Worm (Caenorhabditis elegans): ENCODE data around the gene magi-1.

Gene magi-1

DNA sequence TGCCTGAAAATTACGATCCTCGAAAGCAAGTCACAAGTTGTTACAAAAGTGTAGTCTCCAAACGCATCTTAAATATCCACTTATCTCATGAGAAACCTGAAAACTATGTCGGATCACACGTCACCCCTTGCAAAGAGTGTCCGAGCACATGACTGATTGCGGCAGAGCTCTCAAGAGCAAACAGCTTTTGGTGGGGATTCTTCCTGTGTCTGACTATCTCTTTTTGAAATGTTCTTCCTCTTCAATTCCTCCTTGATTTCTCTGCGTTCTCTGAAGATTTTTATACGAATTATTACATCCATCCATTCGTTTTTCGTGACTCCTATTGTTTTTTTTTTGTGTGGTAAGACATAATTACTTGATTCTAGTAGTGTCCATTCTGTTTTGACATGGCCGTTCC lies 34.0 kb downstream of the magi-1 start, which contains the start of gene T12A7.6:
Gene T12A7.6, plus strand, starts transcription at position 369 of the 400 bp plus-strand sequence.
- TF ChIP-seq ceh-16 (tag; optimal IDR thresholded peaks at IDR 0.05): no peak
- TF ChIP-seq sea-2 (GFP tag; optimal IDR thresholded peaks at IDR 0.05): no peak
- TF ChIP-seq nhr-77 (tag; optimal IDR thresholded peaks at IDR 0.05): no peak
- no peak for TF ChIP-seq mdl-1 (tag; optimal IDR thresholded peaks at IDR 0.05)
- no peak for TF ChIP-seq elt-2 (tag; optimal IDR thresholded peaks at IDR 0.05)
- TF ChIP-seq nhr-11 (tag; optimal IDR thresholded peaks at IDR 0.05): no peak
- no peak for TF ChIP-seq ztf-4 (tag; optimal IDR thresholded peaks at IDR 0.05)
- no peak for TF ChIP-seq elt-1 (tag; optimal IDR thresholded peaks at IDR 0.05)
- TF ChIP-seq tbx-2 (tag; optimal IDR thresholded peaks at IDR 0.05): no peak
- no peak for TF ChIP-seq eor-1 (tag; optimal IDR thresholded peaks at IDR 0.05)
- no peak for TF ChIP-seq pqm-1 (tag; optimal IDR thresholded peaks at IDR 0.05)
- no peak for TF ChIP-seq nfya-1 (tag; optimal IDR thresholded peaks at IDR 0.05; ENCODE audit: insufficient read depth)
- no peak for TF ChIP-seq ceh-28 (tag; optimal IDR thresholded peaks at IDR 0.05)
- no peak for TF ChIP-seq fkh-10 (GFP tag; optimal IDR thresholded peaks at IDR 0.05)

DNA sequence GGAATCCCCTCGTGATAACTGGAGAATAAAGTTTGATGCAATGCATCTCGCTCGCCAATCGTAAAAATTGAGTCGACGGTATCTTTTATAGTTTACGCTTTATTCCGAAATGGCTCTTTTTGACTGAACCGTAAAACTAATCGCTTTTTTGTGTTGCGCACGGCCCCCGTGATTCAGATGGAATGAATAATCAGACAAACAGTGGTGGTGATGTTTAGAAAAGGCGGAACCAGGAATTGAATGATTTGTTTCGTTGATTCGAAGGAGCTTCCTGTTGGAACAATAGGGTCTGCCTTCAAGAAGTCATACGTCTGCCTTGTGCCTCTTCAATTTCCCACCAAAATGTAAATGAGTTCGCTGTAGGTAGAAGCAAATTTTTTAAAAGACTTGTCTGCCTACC lies 39.5 kb downstream of the magi-1 start, which contains the start of gene scl-18:
Gene scl-18, minus strand, starts transcription at position 101 of the 400 bp plus-strand sequence.
- no peak for TF ChIP-seq nhr-77 (tag; optimal IDR thresholded peaks at IDR 0.05)
- TF ChIP-seq ZK546.5 (tag; optimal IDR thresholded peaks at IDR 0.05): no peak
- no peak for TF ChIP-seq ceh-82 (tag; optimal IDR thresholded peaks at IDR 0.05)
- no peak for TF ChIP-seq fkh-10 (GFP tag; optimal IDR thresholded peaks at IDR 0.05)
- TF ChIP-seq mdl-1 (tag; optimal IDR thresholded peaks at IDR 0.05): no peak
- no peak for TF ChIP-seq egl-5 (tag; optimal IDR thresholded peaks at IDR 0.05)
- no peak for TF ChIP-seq lsy-12 (tag; optimal IDR thresholded peaks at IDR 0.05)
- TF ChIP-seq daf-12 (tag; optimal IDR thresholded peaks at IDR 0.05): no peak
- TF ChIP-seq elt-1 (tag; optimal IDR thresholded peaks at IDR 0.05): no peak
- TF ChIP-seq ztf-4 (tag; optimal IDR thresholded peaks at IDR 0.05): no peak
- no peak for TF ChIP-seq nhr-43 (tag; optimal IDR thresholded peaks at IDR 0.05; ENCODE audit: poor library complexity, severe bottlenecking)
- no peak for TF ChIP-seq lin-15B (tag; optimal IDR thresholded peaks at IDR 0.05)
- TF ChIP-seq nhr-67 (tag; optimal IDR thresholded peaks at IDR 0.05): no peak
- TF ChIP-seq fkh-2 (tag; optimal IDR thresholded peaks at IDR 0.05): no peak
- no peak for TF ChIP-seq sea-2 (GFP tag; optimal IDR thresholded peaks at IDR 0.05)
- TF ChIP-seq eor-1 (tag; optimal IDR thresholded peaks at IDR 0.05): no peak
- no peak for TF ChIP-seq hmg-11 (tag; optimal IDR thresholded peaks at IDR 0.05)
- TF ChIP-seq jun-1 (tag; optimal IDR thresholded peaks at IDR 0.05): no peak
- TF ChIP-seq ceh-9 (tag; optimal IDR thresholded peaks at IDR 0.05): no peak
- TF ChIP-seq nhr-237 (tag; optimal IDR thresholded peaks at IDR 0.05): no peak

DNA sequence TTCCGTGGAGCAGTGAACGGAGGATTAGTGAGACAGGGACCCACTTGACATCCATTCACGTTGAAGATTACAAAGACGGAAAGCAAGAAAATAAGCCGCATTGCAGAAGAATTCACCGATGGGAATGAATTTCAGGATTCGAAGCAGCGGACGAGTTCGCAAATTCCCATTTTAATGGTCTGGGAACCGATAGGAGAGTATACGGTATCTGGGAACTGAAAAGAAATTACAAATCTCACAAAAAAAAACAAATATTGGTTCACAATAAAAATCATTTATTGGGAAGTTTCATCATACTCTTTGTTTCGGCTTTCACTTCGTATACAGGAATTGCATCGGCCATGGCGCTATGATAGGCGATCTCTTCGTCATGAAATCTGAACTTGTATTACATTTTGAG lies 40.2 kb downstream of the magi-1 start, which contains the start of gene T12A7.10:
Gene T12A7.10, minus strand, starts transcription at position 101 of the 400 bp plus-strand sequence.
- TF ChIP-seq tbx-2 (tag; optimal IDR thresholded peaks at IDR 0.05) (no peak), ceh-28 (tag; optimal IDR thresholded peaks at IDR 0.05) (no peak)

DNA sequence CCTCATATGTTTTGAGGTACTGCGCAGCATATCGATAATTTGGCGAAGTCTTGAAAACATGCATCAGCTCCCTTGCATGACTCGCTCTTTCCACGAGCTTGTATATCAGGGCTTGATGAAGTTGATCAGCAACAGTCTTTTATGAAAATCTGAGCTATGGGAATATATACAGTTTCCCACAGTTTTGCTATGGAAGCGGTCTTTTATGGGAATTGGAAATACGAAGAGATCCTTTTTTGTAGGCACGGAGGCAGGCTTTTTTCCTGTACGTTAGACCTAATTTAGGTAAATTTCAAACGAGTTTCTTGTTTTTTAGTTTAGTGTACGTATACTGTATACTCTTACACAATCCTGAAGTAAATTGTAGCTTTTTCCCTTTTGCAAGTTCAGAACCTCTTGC lies 41.1 kb downstream of the magi-1 start, which contains the start of gene T12A7.9:
Gene T12A7.9, minus strand, starts transcription at position 101 of the 400 bp plus-strand sequence.
- TF ChIP-seq elt-2 (tag; optimal IDR thresholded peaks at IDR 0.05) (peak; percentile 26), egl-27 (tag; optimal IDR thresholded peaks at IDR 0.05) (no peak), ztf-4 (tag; optimal IDR thresholded peaks at IDR 0.05) (no peak), nhr-67 (tag; optimal IDR thresholded peaks at IDR 0.05) (no peak), zag-1 (tag; optimal IDR thresholded peaks at IDR 0.05) (no peak)

DNA sequence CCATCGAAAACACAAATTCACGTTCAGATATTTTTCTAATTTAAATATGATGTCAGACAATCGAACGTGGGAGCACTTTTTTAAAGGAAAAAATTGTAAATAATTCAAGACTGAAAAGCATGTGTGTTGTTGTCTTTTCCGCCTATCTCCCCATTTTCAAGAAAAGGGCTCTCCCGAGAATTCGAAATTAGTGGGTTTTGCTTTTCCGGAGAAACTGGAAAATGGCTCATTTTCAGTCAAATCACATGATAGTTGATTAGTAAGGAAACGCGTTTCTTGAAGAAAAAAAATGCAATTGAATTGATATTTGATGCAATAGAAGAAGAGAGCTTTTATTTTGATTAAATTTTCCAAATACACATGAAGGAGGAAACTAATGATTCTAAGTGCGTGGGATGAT lies 45.0 kb downstream of the magi-1 start:
- TF ChIP-seq elt-3 (tag; optimal IDR thresholded peaks at IDR 0.05): no peak
- TF ChIP-seq pha-4 (tag; optimal IDR thresholded peaks at IDR 0.05): no peak
- TF ChIP-seq lin-15B (tag; optimal IDR thresholded peaks at IDR 0.05): no peak
- no peak for TF ChIP-seq nhr-23 (tag; optimal IDR thresholded peaks at IDR 0.05)
- no peak for TF ChIP-seq egl-5 (tag; optimal IDR thresholded peaks at IDR 0.05)
- TF ChIP-seq mdl-1 (tag; optimal IDR thresholded peaks at IDR 0.05): no peak
- no peak for TF ChIP-seq fkh-2 (tag; optimal IDR thresholded peaks at IDR 0.05)
- TF ChIP-seq lin-39 (tag; optimal IDR thresholded peaks at IDR 0.05): no peak
- TF ChIP-seq fkh-10 (GFP tag; optimal IDR thresholded peaks at IDR 0.05): no peak
- TF ChIP-seq nhr-25 (tag; optimal IDR thresholded peaks at IDR 0.05): no peak
- no peak for TF ChIP-seq fos-1 (tag; optimal IDR thresholded peaks at IDR 0.05)
- no peak for TF ChIP-seq sea-2 (GFP tag; optimal IDR thresholded peaks at IDR 0.05)
- TF ChIP-seq ceh-28 (tag; optimal IDR thresholded peaks at IDR 0.05): no peak
- no peak for TF ChIP-seq ztf-11 (tag; optimal IDR thresholded peaks at IDR 0.05)

All from whole organism, L3 larva.